Worm (Caenorhabditis elegans) whole organism, mixed stage, embryonic: Measurements from ENCODE around the gene srj-52.

Experiments
- M03D4.4 ChIP-seq: sonication (generic microtip); optimal IDR thresholded peaks from 2 replicates; lab custom pipeline; 2017; ENCODE audit warnings: mild to moderate bottlenecking, missing genetic modification characterization, missing compliant biosample characterization
- bed-3 ChIP-seq: fragments of 200-800 bp; sonication (Bioruptor generic); optimal IDR thresholded peaks from 3 replicates; lab custom pipeline; 2018; ENCODE audit warnings: mild to moderate bottlenecking, missing genetic modification characterization, moderate library complexity, missing compliant biosample characterization
- blmp-1 ChIP-seq: fragments of 150-350 bp; optimal IDR thresholded peaks from 2 replicates; lab custom pipeline; 2014; ENCODE audit warnings: missing biosample characterization, missing genetic modification characterization
- ceh-39 ChIP-seq: fragments of 150-350 bp; optimal IDR thresholded peaks from 2 replicates; lab custom pipeline; 2014; ENCODE audit warnings: missing biosample characterization, missing genetic modification characterization
- ceh-43 ChIP-seq: fragments of 200-800 bp; sonication (Bioruptor generic); optimal IDR thresholded peaks from 2 replicates; lab custom pipeline; 2018; ENCODE audit warnings: mild to moderate bottlenecking, missing genetic modification characterization, moderate library complexity, missing compliant biosample characterization
- ceh-83 ChIP-seq: fragments of 200-800 bp; sonication (Bioruptor generic); optimal IDR thresholded peaks from 2 replicates; lab custom pipeline; 2018; ENCODE audit warnings: mild to moderate bottlenecking, missing genetic modification characterization, missing compliant biosample characterization
- ces-1 ChIP-seq: fragments of 150-350 bp; optimal IDR thresholded peaks from 2 replicates; lab custom pipeline; 2014; ENCODE audit warnings: missing biosample characterization, missing genetic modification reagents, missing genetic modification characterization
- cnd-1 ChIP-seq: fragments of 200-800 bp; sonication (Bioruptor generic); optimal IDR thresholded peaks from 2 replicates; lab custom pipeline; 2018; ENCODE audit warnings: mild to moderate bottlenecking, missing genetic modification characterization, missing compliant biosample characterization
- drap-1 ChIP-seq: fragments of 200-800 bp; sonication (Bioruptor generic); optimal IDR thresholded peaks from 3 replicates; lab custom pipeline; 2018; ENCODE audit warnings: mild to moderate bottlenecking, missing genetic modification characterization, missing compliant biosample characterization
- elt-1 ChIP-seq: sonication (generic microtip); optimal IDR thresholded peaks from 2 replicates; lab custom pipeline; 2017; ENCODE audit warnings: missing genetic modification characterization, mild to moderate bottlenecking, missing compliant biosample characterization, antibody characterized with exemption, moderate library complexity, borderline replicate concordance; ENCODE audit not compliant: insufficient read depth
- flh-1 ChIP-seq: fragments of 200-800 bp; sonication (Bioruptor generic); optimal IDR thresholded peaks from 2 replicates; lab custom pipeline; 2018; ENCODE audit warnings: mild to moderate bottlenecking, missing genetic modification characterization, moderate library complexity, missing compliant biosample characterization
- ham-2 ChIP-seq: fragments of 200-800 bp; sonication (Bioruptor generic); optimal IDR thresholded peaks from 2 replicates; lab custom pipeline; 2018; ENCODE audit warnings: mild to moderate bottlenecking, missing genetic modification characterization, missing compliant biosample characterization
- hlh-1 ChIP-seq: fragments of 150-350 bp; optimal IDR thresholded peaks from 2 replicates; lab custom pipeline; 2014; ENCODE audit warnings: missing biosample characterization, missing genetic modification reagents, missing genetic modification characterization
- lin-13 ChIP-seq: fragments of 150-350 bp; optimal IDR thresholded peaks from 2 replicates; lab custom pipeline; 2014; ENCODE audit warnings: missing biosample characterization, missing genetic modification characterization
- lin-32 ChIP-seq: fragments of 200-800 bp; sonication (Bioruptor generic); optimal IDR thresholded peaks from 2 replicates; lab custom pipeline; 2018; ENCODE audit warnings: mild to moderate bottlenecking, missing genetic modification characterization, missing compliant biosample characterization
- lsy-2 ChIP-seq: fragments of 150-350 bp; optimal IDR thresholded peaks from 2 replicates; lab custom pipeline; 2014; ENCODE audit warnings: missing biosample characterization, missing genetic modification characterization
- mab-5 ChIP-seq: fragments of 150-350 bp; optimal IDR thresholded peaks from 2 replicates; lab custom pipeline; 2014; ENCODE audit warnings: missing biosample characterization, missing genetic modification characterization
- mep-1 ChIP-seq: fragments of 150-350 bp; optimal IDR thresholded peaks from 2 replicates; lab custom pipeline; 2017; ENCODE audit warnings: missing biosample characterization, missing genetic modification reagents, missing genetic modification characterization, inconsistent platforms
- mls-2 ChIP-seq: sonication (generic microtip); optimal IDR thresholded peaks from 2 replicates; lab custom pipeline; 2016; ENCODE audit warnings: mild to moderate bottlenecking, missing genetic modification characterization, moderate library complexity, missing compliant biosample characterization
- nhr-2 ChIP-seq: fragments of 150-350 bp; optimal IDR thresholded peaks from 2 replicates; lab custom pipeline; 2014; ENCODE audit warnings: missing biosample characterization, missing genetic modification characterization
- nhr-237 ChIP-seq: fragments of 150-350 bp; optimal IDR thresholded peaks from 2 replicates; lab custom pipeline; 2014; ENCODE audit warnings: missing biosample characterization, missing genetic modification characterization
- nhr-28 ChIP-seq: fragments of 150-350 bp; optimal IDR thresholded peaks from 2 replicates; lab custom pipeline; 2014; ENCODE audit warnings: missing biosample characterization, missing genetic modification characterization
- nhr-76 ChIP-seq: sonication (generic microtip); optimal IDR thresholded peaks from 2 replicates; lab custom pipeline; 2017; ENCODE audit warnings: missing biosample characterization, missing genetic modification characterization
- sem-2 ChIP-seq: fragments of 200-800 bp; sonication (Bioruptor generic); optimal IDR thresholded peaks from 2 replicates; lab custom pipeline; 2018; ENCODE audit warnings: mild to moderate bottlenecking, missing genetic modification characterization, missing compliant biosample characterization
- snpc-4 ChIP-seq: fragments of 150-350 bp; optimal IDR thresholded peaks from 2 replicates; lab custom pipeline; 2014; ENCODE audit warnings: missing biosample characterization, missing genetic modification characterization
- sptf-1 ChIP-seq: sonication (generic microtip); optimal IDR thresholded peaks from 2 replicates; lab custom pipeline; 2017; ENCODE audit warnings: mild to moderate bottlenecking, missing genetic modification characterization, moderate library complexity, missing compliant biosample characterization
- tbx-8 ChIP-seq: fragments of 200-800 bp; sonication (Bioruptor generic); optimal IDR thresholded peaks from 2 replicates; lab custom pipeline; 2018; ENCODE audit warnings: mild to moderate bottlenecking, missing genetic modification characterization, moderate library complexity, missing compliant biosample characterization
- unc-120 ChIP-seq: sonication (generic microtip); optimal IDR thresholded peaks from 2 replicates; lab custom pipeline; 2017; ENCODE audit warnings: missing genetic modification characterization, missing compliant biosample characterization; ENCODE audit not compliant: poor library complexity, severe bottlenecking
- unc-39 ChIP-seq: fragments of 150-350 bp; optimal IDR thresholded peaks from 2 replicates; lab custom pipeline; 2014; ENCODE audit warnings: missing biosample characterization, missing genetic modification characterization
- unc-62 ChIP-seq: fragments of 150-350 bp; optimal IDR thresholded peaks from 2 replicates; lab custom pipeline; 2014; ENCODE audit warnings: missing biosample characterization, missing genetic modification reagents, missing genetic modification characterization
- zip-8 ChIP-seq: fragments of 150-350 bp; optimal IDR thresholded peaks from 2 replicates; lab custom pipeline; 2014; ENCODE audit warnings: missing biosample characterization, missing genetic modification characterization
- ztf-11 ChIP-seq: fragments of 150-350 bp; optimal IDR thresholded peaks from 2 replicates; lab custom pipeline; 2014; ENCODE audit warnings: missing biosample characterization, missing genetic modification characterization

srj-52 gene

DNA sequence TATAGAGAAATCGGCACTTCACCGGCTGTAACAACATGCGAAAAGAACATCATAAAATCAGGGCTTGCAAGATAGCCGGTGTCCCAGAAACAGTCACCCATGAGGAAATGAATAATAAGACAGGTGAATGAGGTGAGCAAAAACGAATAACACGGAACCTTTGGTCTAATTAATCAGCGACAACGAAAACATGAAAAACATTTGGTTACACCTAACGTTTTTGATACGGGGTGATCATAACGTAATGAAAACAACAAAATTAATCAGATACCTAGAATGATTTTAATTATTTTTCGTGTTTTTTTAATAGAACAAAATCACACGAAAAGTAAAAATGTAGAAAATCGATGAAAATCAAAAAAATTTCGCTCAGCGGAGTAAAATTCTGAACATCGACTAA, 40.0 kb downstream of the srj-52 start, which contains the start of gene srh-245:
srh-245 (minus strand) TSS at position 101 of the 400 bp plus-strand sequence.
- TF ChIP-seq ham-2 (GFP tag; lab: Kevin White, UChicago) (no peak), blmp-1 (tag; lab: Kevin White, UChicago) (no peak), snpc-4 (tag; lab: Kevin White, UChicago) (no peak), nhr-76 (no peak), flh-1 (GFP tag; lab: Kevin White, UChicago) (no peak), cnd-1 (tag; lab: Kevin White, UChicago) (no peak), mab-5 (tag; lab: Kevin White, UChicago) (no peak), ztf-11 (no peak), lsy-2 (tag; lab: Kevin White, UChicago) (no peak), mep-1 (tag; lab: Kevin White, UChicago) (no peak), nhr-28 (tag; lab: Kevin White, UChicago) (no peak), drap-1 (GFP tag; lab: Kevin White, UChicago) (no peak), sem-2 (GFP tag; lab: Kevin White, UChicago) (no peak), elt-1 (tag; lab: Kevin White, UChicago) (no peak), ceh-39 (tag; lab: Kevin White, UChicago) (no peak), zip-8 (tag; lab: Kevin White, UChicago) (no peak), mls-2 (tag; lab: Kevin White, UChicago) (no peak), nhr-2 (no peak)
- TF ChIP-seq, all 35 proteins: peak for 0

DNA sequence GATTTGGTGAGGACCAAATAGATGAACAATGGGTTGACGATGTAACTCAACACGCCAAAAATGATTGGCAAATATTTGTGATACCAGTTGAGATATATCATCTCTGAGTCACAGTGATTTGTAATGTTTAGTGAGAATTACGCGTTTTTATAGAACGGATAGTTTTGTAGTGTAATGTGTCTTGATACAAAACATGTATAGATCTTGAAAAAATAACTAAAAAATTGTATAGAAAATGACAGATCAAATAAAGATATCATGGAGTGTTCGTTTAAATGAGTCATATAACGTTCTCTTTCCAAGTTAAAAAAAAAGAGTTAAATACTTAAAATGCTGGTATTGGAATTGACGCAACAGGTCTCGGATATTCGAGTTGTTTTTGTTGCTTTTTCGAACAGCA, 41.4 kb downstream of the srj-52 start, which contains the start of gene srj-6:
srj-6 (minus strand) TSS at position 101 of the 400 bp plus-strand sequence.
- TF ChIP-seq tbx-8 (no peak), M03D4.4 (tag; lab: Kevin White, UChicago) (no peak), ces-1 (GFP tag; lab: Kevin White, UChicago) (no peak), unc-120 (tag; lab: Kevin White, UChicago) (no peak), snpc-4 (tag; lab: Kevin White, UChicago) (no peak), nhr-237 (tag; lab: Kevin White, UChicago) (no peak), ceh-43 (GFP tag; lab: Kevin White, UChicago) (no peak), nhr-28 (tag; lab: Kevin White, UChicago) (no peak), hlh-1 (tag; lab: Kevin White, UChicago) (no peak), ztf-11 (no peak), lin-32 (no peak), sem-2 (GFP tag; lab: Kevin White, UChicago) (no peak), flh-1 (GFP tag; lab: Kevin White, UChicago) (no peak), lin-13 (tag; lab: Kevin White, UChicago) (no peak), mab-5 (tag; lab: Kevin White, UChicago) (no peak), blmp-1 (tag; lab: Kevin White, UChicago) (no peak), ceh-83 (GFP tag; lab: Kevin White, UChicago) (no peak), elt-1 (tag; lab: Kevin White, UChicago) (no peak), mep-1 (tag; lab: Kevin White, UChicago) (no peak), lsy-2 (tag; lab: Kevin White, UChicago) (no peak)
- TF ChIP-seq, all 35 proteins: peak for 0

DNA sequence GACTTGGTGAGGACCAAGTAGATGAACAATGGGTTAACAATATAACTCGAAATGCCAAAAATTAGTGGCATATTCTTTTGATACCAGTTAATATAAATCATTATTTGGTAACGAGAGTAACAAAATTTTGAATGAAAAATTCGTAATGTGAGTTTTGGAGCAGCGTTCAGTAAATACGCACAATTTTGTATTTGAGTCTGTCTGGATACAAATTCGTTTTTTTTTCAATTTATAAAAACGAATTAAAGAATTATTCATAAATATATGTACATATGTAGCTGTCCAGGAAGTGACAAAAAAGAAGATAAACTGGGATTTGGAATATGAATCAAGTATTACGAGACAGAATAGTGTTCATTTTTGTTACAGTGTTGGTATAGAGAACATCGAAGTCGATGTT, 42.9 kb downstream of the srj-52 start, which contains the start of gene srj-5:
srj-5 (minus strand) TSS at position 101 of the 400 bp plus-strand sequence.
- TF ChIP-seq bed-3 = no peak
- TF ChIP-seq ceh-39 (tag; lab: Kevin White, UChicago) = no peak
- no peak for TF ChIP-seq sptf-1 (tag; lab: Kevin White, UChicago)
- TF ChIP-seq ham-2 (GFP tag; lab: Kevin White, UChicago) = no peak
- TF ChIP-seq, all 35 proteins: peak for 0

DNA sequence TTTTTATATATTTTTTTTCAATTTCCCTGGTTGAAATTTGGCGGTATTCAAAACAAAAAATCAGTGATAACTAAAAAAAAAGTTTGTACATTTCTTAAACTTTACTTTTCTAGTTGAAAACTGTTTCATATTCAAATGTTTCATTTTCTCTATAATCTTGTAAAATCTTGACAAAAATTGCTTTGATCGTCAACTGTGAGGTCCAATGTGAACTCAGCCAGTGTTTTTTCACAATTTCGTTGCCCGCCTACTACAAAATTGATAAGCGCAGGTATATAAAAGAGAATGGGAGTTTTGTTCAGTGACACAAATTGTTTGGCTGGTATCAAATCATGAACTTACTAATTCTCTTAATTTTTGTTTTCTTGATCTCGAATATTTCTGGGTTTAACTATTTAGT, 48.9 kb downstream of the srj-52 start, which contains the start of gene ugt-42:
ugt-42 (plus strand) TSS at position 301 of the 400 bp plus-strand sequence.
- no peak for TF ChIP-seq ham-2 (GFP tag; lab: Kevin White, UChicago)
- no peak for TF ChIP-seq zip-8 (tag; lab: Kevin White, UChicago)
- no peak for TF ChIP-seq mep-1 (tag; lab: Kevin White, UChicago)
- no peak for TF ChIP-seq cnd-1 (tag; lab: Kevin White, UChicago)
- no peak for TF ChIP-seq sem-2 (GFP tag; lab: Kevin White, UChicago)
- TF ChIP-seq drap-1 (GFP tag; lab: Kevin White, UChicago) = no peak
- TF ChIP-seq M03D4.4 (tag; lab: Kevin White, UChicago) = no peak
- TF ChIP-seq lin-32 = no peak
- no peak for TF ChIP-seq ztf-11
- TF ChIP-seq sptf-1 (tag; lab: Kevin White, UChicago) = no peak
- TF ChIP-seq unc-62 (GFP tag; lab: Kevin White, UChicago) = no peak
- TF ChIP-seq flh-1 (GFP tag; lab: Kevin White, UChicago) = no peak
- no peak for TF ChIP-seq nhr-2
- no peak for TF ChIP-seq nhr-237 (tag; lab: Kevin White, UChicago)
- TF ChIP-seq mab-5 (tag; lab: Kevin White, UChicago) = no peak
- TF ChIP-seq blmp-1 (tag; lab: Kevin White, UChicago) = no peak
- TF ChIP-seq lsy-2 (tag; lab: Kevin White, UChicago) = no peak
- TF ChIP-seq unc-39 = no peak
- no peak for TF ChIP-seq ceh-39 (tag; lab: Kevin White, UChicago)
